Fruit fly (Drosophila melanogaster): ENCODE data around the gene TBC1D5.
A peak's percentile ranks its signal among the peaks of the same experiment; 100 is the strongest.

The TBC1D5 gene

dm6 chr3R:13294461-13294860 is 22.6 kb upstream of the TBC1D5 start, which contains the start of gene CG8773 (continued):
- TF ChIP-seq Trl (optimal IDR thresholded peaks at IDR 0.05): no peak
- no peak for TF ChIP-seq Trl (GFP tag; optimal IDR thresholded peaks at IDR 0.05)
- TF ChIP-seq E2f2 (GFP tag; IDR thresholded peaks at IDR 0.05): no peak
- no peak for TF ChIP-seq Dfd (GFP tag; optimal IDR thresholded peaks at IDR 0.05)
- peak; percentile 14 for TF ChIP-seq grn (GFP tag; optimal IDR thresholded peaks at IDR 0.05)
- no peak for TF ChIP-seq ERR (GFP tag; optimal IDR thresholded peaks at IDR 0.05)
- no peak for TF ChIP-seq CG32767 (GFP tag; IDR thresholded peaks at IDR 0.05)
- TF ChIP-seq CG16863 (GFP tag; optimal IDR thresholded peaks at IDR 0.05): no peak
- TF ChIP-seq CG3163 (GFP tag; optimal IDR thresholded peaks at IDR 0.05): no peak
- TF ChIP-seq mirr (GFP tag; optimal IDR thresholded peaks at IDR 0.05): peak; percentile 57

DNA sequence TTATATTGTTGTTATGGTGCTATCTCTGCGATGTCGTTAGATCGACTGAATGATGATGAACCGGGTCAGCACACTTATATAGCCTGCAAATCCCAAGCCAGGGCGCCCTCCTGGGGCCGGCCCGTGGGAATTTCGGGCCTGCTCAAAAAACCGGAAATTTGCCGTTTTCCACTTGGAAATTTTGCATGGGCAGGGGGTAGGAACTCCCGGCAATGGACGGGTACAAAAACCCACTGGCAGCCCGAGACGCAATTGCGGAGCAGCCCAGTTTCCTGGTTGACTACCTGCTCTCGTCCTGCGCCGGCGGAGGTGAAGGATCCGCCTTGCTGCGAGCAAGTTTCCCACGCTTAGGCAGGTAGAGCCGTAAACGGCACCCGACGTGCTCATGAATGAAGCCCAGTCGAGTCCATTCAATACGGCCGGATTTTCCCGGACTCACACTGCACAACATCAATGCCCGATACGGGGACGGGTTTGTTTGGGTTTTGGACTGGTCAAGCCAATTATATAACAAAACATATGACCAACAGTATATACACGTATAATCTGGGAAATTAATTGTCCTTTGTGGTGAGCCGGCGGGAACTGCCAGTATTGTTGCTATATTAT is 21.4 kb upstream of the TBC1D5 start, which contains the start of gene wntD:
wntD (minus strand) TSS at position 51 of the 609 bp plus-strand sequence.
- TF ChIP-seq CG7357 (GFP tag; IDR thresholded peaks at IDR 0.05): 0 out of 3 replicates have a peak, but pooled peaks have one; percentile 10
- TF ChIP-seq ash1 (GFP tag; optimal IDR thresholded peaks at IDR 0.05): no peak
- TF ChIP-seq C15 (GFP tag; IDR thresholded peaks at IDR 0.05): no peak
- no peak for TF ChIP-seq CG7786 (GFP tag; optimal IDR thresholded peaks at IDR 0.05)
- TF ChIP-seq MESR4 (GFP tag; optimal IDR thresholded peaks at IDR 0.05): no peak
- TF ChIP-seq jigr1 (GFP tag; IDR thresholded peaks at IDR 0.05): 0 out of 3 replicates have a peak, but pooled peaks have one; percentile 31
- no peak for TF ChIP-seq CG7963 (GFP tag; IDR thresholded peaks at IDR 0.05; ENCODE audit: partially characterized antibody)
- no peak for TF ChIP-seq pan (optimal IDR thresholded peaks at IDR 0.05)
- TF ChIP-seq pan (GFP tag; optimal IDR thresholded peaks at IDR 0.05 in 1 of 2, IDR thresholded peaks at IDR 0.05 in 1 of 2): no peak
- no peak for TF ChIP-seq HLH54F (GFP tag; optimal IDR thresholded peaks at IDR 0.05)
- peak; percentile 37; the same call in 1 of the 2 replicates for TF ChIP-seq gt (GFP tag; IDR thresholded peaks at IDR 0.05)
- no peak for TF ChIP-seq CG11695 (GFP tag; IDR thresholded peaks at IDR 0.05)
- no peak for TF ChIP-seq hth (optimal IDR thresholded peaks at IDR 0.05)
- TF ChIP-seq Lpt (GFP tag; optimal IDR thresholded peaks at IDR 0.05): no peak
- peak; percentile 77 for TF ChIP-seq cad (GFP tag; optimal IDR thresholded peaks at IDR 0.05)
- TF ChIP-seq insv (GFP tag; optimal IDR thresholded peaks at IDR 0.05): peak in 1 of 2 experiments; percentile 64
- peak; percentile 4 for TF ChIP-seq sens (GFP tag)
- no peak for TF ChIP-seq prd (optimal IDR thresholded peaks at IDR 0.05)
- TF ChIP-seq prd (GFP tag; IDR thresholded peaks at IDR 0.05): peak; percentile 33; the same call in 2 of the 3 replicates
- peak in 1 of 2 experiments; percentile 92 for TF ChIP-seq tll (GFP tag; optimal IDR thresholded peaks at IDR 0.05)
- no peak for TF ChIP-seq ci (GFP tag; IDR thresholded peaks at IDR 0.05)
- TF ChIP-seq twi (tag; optimal IDR thresholded peaks at IDR 0.05): peak; percentile 86
- no peak for TF ChIP-seq wdn (GFP tag; IDR thresholded peaks at IDR 0.05)
- peak; percentile 87 for TF ChIP-seq CG15479 (GFP tag; optimal IDR thresholded peaks at IDR 0.05)
- 0 out of 2 replicates have a peak, but pooled peaks have one; percentile 17 for TF ChIP-seq CG9932 (GFP tag; IDR thresholded peaks at IDR 0.05)
- TF ChIP-seq CG3726 (GFP tag; IDR thresholded peaks at IDR 0.05): 0 out of 3 replicates have a peak, but pooled peaks have one; percentile 12
- TF ChIP-seq ems (GFP tag; optimal IDR thresholded peaks at IDR 0.05): no peak
- TF ChIP-seq z (GFP tag; IDR thresholded peaks at IDR 0.05): no peak
- peak; percentile 42 for TF ChIP-seq zen (tag; optimal IDR thresholded peaks at IDR 0.05)
- TF ChIP-seq D (optimal IDR thresholded peaks at IDR 0.05): peak; percentile 14
- no peak for TF ChIP-seq D (GFP tag; optimal IDR thresholded peaks at IDR 0.05)
- TF ChIP-seq Dref (GFP tag; IDR thresholded peaks at IDR 0.05): 0 out of 2 replicates have a peak, but pooled peaks have one; percentile 28
- TF ChIP-seq fu2 (GFP tag; optimal IDR thresholded peaks at IDR 0.05): no peak
- TF ChIP-seq gro (GFP tag; optimal IDR thresholded peaks at IDR 0.05): no peak

Measured in whole organism, embryonic.